Worm (Caenorhabditis elegans): ENCODE results near the gene kdp-1.

The kdp-1 gene

DNA sequence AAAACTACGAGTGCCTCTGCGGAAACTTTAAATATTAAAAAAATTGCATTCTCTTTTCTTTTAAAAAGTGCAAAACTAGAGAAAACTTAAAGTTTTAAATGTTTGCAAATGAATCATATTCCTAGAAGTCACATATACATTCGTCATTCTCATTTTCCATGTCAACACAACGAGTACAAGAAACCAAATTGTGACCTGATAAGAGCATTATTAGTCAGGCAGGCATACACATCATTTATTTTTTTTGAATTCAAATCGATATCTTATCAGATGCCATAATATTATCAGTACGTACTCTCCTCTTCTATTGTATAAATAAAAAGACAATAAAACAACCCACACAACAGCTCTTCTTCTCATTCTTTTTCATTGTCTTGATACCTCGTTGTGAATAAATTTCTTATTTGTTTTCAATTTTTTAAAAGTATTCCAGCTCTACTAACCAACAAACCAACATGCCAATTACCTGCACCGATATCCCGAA is 47.3 kb downstream of the kdp-1 start, which contains the start of gene W02A2.9 (continued):
- TF ChIP-seq egl-27 (tag; optimal IDR thresholded peaks at IDR 0.05): no peak
- no peak for TF ChIP-seq unc-39 (tag; optimal IDR thresholded peaks at IDR 0.05)
- TF ChIP-seq lin-13 (GFP tag; optimal IDR thresholded peaks at IDR 0.05): no peak

DNA sequence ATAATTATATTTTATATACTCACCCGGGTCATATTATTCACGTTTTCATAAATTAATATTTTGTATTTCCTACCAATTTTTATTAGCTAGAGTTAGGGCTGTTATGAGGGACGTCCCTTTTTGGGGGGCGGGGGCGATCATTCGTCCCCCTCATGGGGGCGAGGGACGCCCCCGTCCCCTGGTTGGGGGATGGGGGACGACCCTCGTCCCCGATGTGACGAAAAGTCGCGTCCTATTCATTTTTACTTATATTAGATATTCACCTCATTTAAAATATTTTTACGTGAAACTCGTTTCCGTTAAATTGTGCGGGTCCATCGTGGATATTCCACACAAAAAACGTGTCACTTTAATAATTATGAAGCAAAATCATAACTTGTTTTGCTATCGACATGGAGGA is 48.6 kb downstream of the kdp-1 start, which contains the start of gene W02A2.12:
Gene W02A2.12, minus strand, starts transcription at position 240 of the 400 bp plus-strand sequence.
- TF ChIP-seq mbf-1 (tag; optimal IDR thresholded peaks at IDR 0.05): no peak
- TF ChIP-seq elt-3 (tag; optimal IDR thresholded peaks at IDR 0.05): no peak
- no peak for TF ChIP-seq mdl-1 (tag; optimal IDR thresholded peaks at IDR 0.05)
- TF ChIP-seq sma-9 (GFP tag; optimal IDR thresholded peaks at IDR 0.05): no peak
- TF ChIP-seq sma-9 (tag; optimal IDR thresholded peaks at IDR 0.05): no peak
- no peak for TF ChIP-seq unc-62 (GFP tag; optimal IDR thresholded peaks at IDR 0.05)
- TF ChIP-seq gmeb-1 (tag; optimal IDR thresholded peaks at IDR 0.05): no peak
- TF ChIP-seq zag-1 (tag; optimal IDR thresholded peaks at IDR 0.05): no peak
- TF ChIP-seq unc-55 (GFP tag; optimal IDR thresholded peaks at IDR 0.05): no peak
- no peak for TF ChIP-seq sma-3 (GFP tag; optimal IDR thresholded peaks at IDR 0.05)
- TF ChIP-seq C34F6.9 (tag; optimal IDR thresholded peaks at IDR 0.05): no peak
- no peak for TF ChIP-seq egl-27 (tag; optimal IDR thresholded peaks at IDR 0.05)
- no peak for TF ChIP-seq nhr-6 (tag; optimal IDR thresholded peaks at IDR 0.05)
